Worm (Caenorhabditis elegans) whole organism, midembryonic: ENCODE data around the gene ran-2.

ENCODE experiments used
- cog-1 ChIP-seq: sonication (generic microtip); optimal IDR thresholded peaks from 2 replicates; lab custom pipeline; 2016; ENCODE audit warnings: missing genetic modification characterization, missing compliant biosample characterization
- klf-2 ChIP-seq: fragments of 200-800 bp; sonication (Bioruptor generic); conservative IDR thresholded peaks from 2 replicates; pipeline ENCODE4 v1.3.6; 2022; ENCODE audit warnings: missing genetic modification reagents, missing genetic modification characterization, missing compliant biosample characterization
- med-1 ChIP-seq: sonication (generic microtip); optimal IDR thresholded peaks from 2 replicates; lab custom pipeline; 2017; ENCODE audit warnings: missing genetic modification characterization, mild to moderate bottlenecking, missing compliant biosample characterization, antibody characterized with exemption, missing genetic modification reagents; ENCODE audit not compliant: insufficient read depth
- tab-1 ChIP-seq: fragments of 200-800 bp; sonication (Bioruptor generic); IDR thresholded peaks from 2 replicates; pipeline ENCODE4 v1.3.6; 2022; ENCODE audit warnings: missing genetic modification characterization, missing compliant biosample characterization
- ztf-23 ChIP-seq: fragments of 200-800 bp; sonication (Bioruptor generic); IDR thresholded peaks from 2 replicates; pipeline ENCODE4 v1.3.6; 2022; ENCODE audit warnings: missing genetic modification reagents, missing genetic modification characterization, missing compliant biosample characterization
- ztf-29 ChIP-seq: fragments of 200-800 bp; sonication (Bioruptor generic); IDR thresholded peaks from 2 replicates; pipeline ENCODE4 v1.3.6; 2022; ENCODE audit warnings: missing genetic modification reagents, missing genetic modification characterization, missing compliant biosample characterization

ce11 chrIII:7981938-7982337 is 48.6 kb downstream of the ran-2 start:
- TF ChIP-seq cog-1 (tag; lab: Kevin White, UChicago) (no peak), ztf-29 (no peak), med-1 (no peak), klf-2 (GFP tag; lab: Robert Waterston, UW) (no peak), ztf-23 (GFP tag; lab: Robert Waterston, UW) (no peak), tab-1 (GFP tag; lab: Robert Waterston, UW) (no peak)
